Fruit fly (Drosophila melanogaster) whole organism, embryonic: ENCODE results near the gene CG12661.

Experiments used
- Adf1 ChIP-seq: fragments of 200-800 bp; sonication (Bioruptor generic); IDR thresholded peaks from 2 replicates; pipeline ENCODE4 v1.3.6; 2022; ENCODE audit warnings: missing biosample characterization, missing genetic modification characterization
- CG10147 ChIP-seq: fragments of 200-800 bp; sonication (Bioruptor generic); optimal IDR thresholded peaks from 2 replicates; lab custom pipeline; 2019; ENCODE audit warnings: missing biosample characterization, mild to moderate bottlenecking, missing genetic modification characterization, moderate library complexity
- CG12219 ChIP-seq: fragments of 200-800 bp; sonication (Bioruptor generic); optimal IDR thresholded peaks from 3 replicates; lab custom pipeline; 2018; ENCODE audit warnings: missing biosample characterization, mild to moderate bottlenecking, missing genetic modification characterization
- CG13624 ChIP-seq: fragments of 200-800 bp; sonication (Bioruptor generic); optimal IDR thresholded peaks from 2 replicates; lab custom pipeline; 2016; ENCODE audit warnings: missing biosample characterization, missing genetic modification characterization
- CG1647 ChIP-seq: fragments of 200-800 bp; sonication (Bioruptor generic); optimal IDR thresholded peaks from 3 replicates; lab custom pipeline; 2016; ENCODE audit warnings: missing biosample characterization, missing genetic modification characterization
- CG16815 ChIP-seq: fragments of 200-800 bp; sonication (Bioruptor generic); optimal IDR thresholded peaks from 3 replicates; lab custom pipeline; 2017; ENCODE audit warnings: missing biosample characterization, mild to moderate bottlenecking, missing genetic modification characterization
- CG17186 ChIP-seq: fragments of 200-800 bp; sonication (Bioruptor generic); optimal IDR thresholded peaks from 3 replicates; lab custom pipeline; 2017; ENCODE audit warnings: missing biosample characterization, missing genetic modification reagents, missing genetic modification characterization
- CG17829 ChIP-seq: fragments of 200-800 bp; optimal IDR thresholded peaks from 2 replicates; lab custom pipeline; 2019; ENCODE audit warnings: missing biosample characterization, mild to moderate bottlenecking, missing genetic modification characterization, moderate library complexity
- CG2129 ChIP-seq: fragments of 200-800 bp; sonication (Bioruptor generic); IDR thresholded peaks from 2 replicates; pipeline ENCODE4 v1.3.6; 2022; ENCODE audit warnings: missing biosample characterization, missing genetic modification characterization; ENCODE audit not compliant: partially characterized antibody
- CG31388 ChIP-seq: fragments of 200-800 bp; sonication (Bioruptor generic); optimal IDR thresholded peaks from 2 replicates; lab custom pipeline; 2016; ENCODE audit warnings: missing biosample characterization, missing genetic modification characterization
- CG33213 ChIP-seq: fragments of 200-800 bp; sonication (Bioruptor generic); optimal IDR thresholded peaks from 3 replicates; lab custom pipeline; 2016; ENCODE audit warnings: missing biosample characterization, missing genetic modification characterization
- CG43689 ChIP-seq: fragments of 200-800 bp; sonication (Bioruptor generic); IDR thresholded peaks from 2 replicates; pipeline ENCODE4 v1.3.6; 2022; ENCODE audit warnings: missing biosample characterization, missing genetic modification characterization
- CG5180 ChIP-seq: fragments of 200-800 bp; sonication (Bioruptor generic); optimal IDR thresholded peaks from 3 replicates; lab custom pipeline; 2017; ENCODE audit warnings: missing biosample characterization, missing genetic modification characterization, mild to moderate bottlenecking, moderate library complexity, missing genetic modification reagents
- CG5953 ChIP-seq: fragments of 200-800 bp; sonication (Bioruptor generic); IDR thresholded peaks from 2 replicates; pipeline ENCODE4 v1.3.6; 2022; ENCODE audit warnings: missing biosample characterization, missing genetic modification characterization
- CG6654 ChIP-seq: fragments of 200-800 bp; sonication (Bioruptor generic); optimal IDR thresholded peaks from 2 replicates; lab custom pipeline; 2017; ENCODE audit warnings: missing biosample characterization, mild to moderate bottlenecking, missing genetic modification characterization
- CG6765 ChIP-seq: fragments of 200-800 bp; sonication (Bioruptor generic); optimal IDR thresholded peaks from 3 replicates; lab custom pipeline; 2017; ENCODE audit warnings: missing biosample characterization, mild to moderate bottlenecking, missing genetic modification characterization
- CG6813 ChIP-seq: fragments of 200-800 bp; sonication (Bioruptor generic); optimal IDR thresholded peaks from 2 replicates; lab custom pipeline; 2017; ENCODE audit warnings: missing biosample characterization, missing genetic modification characterization, mild to moderate bottlenecking, moderate library complexity, missing genetic modification reagents
- CG7839 ChIP-seq: fragments of 200-800 bp; sonication (Bioruptor generic); optimal IDR thresholded peaks from 3 replicates; lab custom pipeline; 2018; ENCODE audit warnings: missing biosample characterization, mild to moderate bottlenecking, missing genetic modification characterization, moderate library complexity
- CG9609 ChIP-seq: fragments of 200-800 bp; sonication (Bioruptor generic); optimal IDR thresholded peaks from 3 replicates; lab custom pipeline; 2016; ENCODE audit warnings: missing biosample characterization, missing genetic modification characterization
- CTCF ChIP-seq: fragments of 200-800 bp; sonication (Bioruptor generic); optimal IDR thresholded peaks from 2 replicates; lab custom pipeline; 2017; ENCODE audit warnings: missing biosample characterization, mild to moderate bottlenecking, missing genetic modification characterization, moderate library complexity
- CkIIα-i1 ChIP-seq: fragments of 200-800 bp; sonication (Bioruptor generic); IDR thresholded peaks from 2 replicates; pipeline ENCODE4 v1.3.6; 2022; ENCODE audit warnings: missing biosample characterization, missing genetic modification characterization
- D ChIP-seq, 2 experiments: fragments of 200-800 bp in 1 of 2; fragments of >200 bp in 1 of 2; sonication (Bioruptor generic) in 1 of 2; optimal IDR thresholded peaks; 2 replicates in 1 of 2; 3 replicates in 1 of 2; lab custom pipeline; 2017; ENCODE audit warnings: mild to moderate bottlenecking in 1 of 2, missing biosample characterization in 1 of 2, missing genetic modification characterization in 1 of 2, missing genetic modification reagents in 1 of 2
- Doc2 ChIP-seq: fragments of 200-800 bp; sonication (Bioruptor generic); IDR thresholded peaks from 2 replicates; pipeline ENCODE4 v1.3.6; 2022; ENCODE audit warnings: missing biosample characterization, missing genetic modification characterization
- Fer2 ChIP-seq: fragments of 200-800 bp; sonication (Bioruptor generic); optimal IDR thresholded peaks from 2 replicates; lab custom pipeline; 2018; ENCODE audit warnings: missing biosample characterization, mild to moderate bottlenecking, missing genetic modification characterization, moderate library complexity
- HLHmδ ChIP-seq: fragments of 200-800 bp; sonication (Bioruptor generic); optimal IDR thresholded peaks from 2 replicates; lab custom pipeline; 2018; ENCODE audit warnings: missing biosample characterization, mild to moderate bottlenecking, missing genetic modification characterization, moderate library complexity
- MBD-R2 ChIP-seq: fragments of 200-800 bp; sonication (Bioruptor generic); IDR thresholded peaks from 2 replicates; pipeline ENCODE4 v1.3.6; 2022; ENCODE audit warnings: missing biosample characterization, missing genetic modification characterization
- Max ChIP-seq: fragments of 200-800 bp; sonication (Bioruptor generic); optimal IDR thresholded peaks from 2 replicates; lab custom pipeline; 2016; ENCODE audit warnings: missing biosample characterization, mild to moderate bottlenecking, missing genetic modification characterization
- Opbp ChIP-seq: fragments of 200-800 bp; sonication (Bioruptor generic); IDR thresholded peaks from 3 replicates; pipeline ENCODE4 v1.3.6; 2022; ENCODE audit warnings: missing biosample characterization, missing genetic modification characterization; ENCODE audit not compliant: partially characterized antibody
- TFAM ChIP-seq: fragments of 200-800 bp; sonication (Bioruptor generic); optimal IDR thresholded peaks from 2 replicates; lab custom pipeline; 2017; ENCODE audit warnings: missing biosample characterization, missing genetic modification characterization, inconsistent platforms
- ash1 ChIP-seq: fragments of 200-800 bp; sonication (Bioruptor generic); optimal IDR thresholded peaks from 2 replicates; lab custom pipeline; 2018; ENCODE audit warnings: missing biosample characterization, mild to moderate bottlenecking, missing genetic modification characterization
- bigmax ChIP-seq: fragments of 200-800 bp; sonication (Bioruptor generic); optimal IDR thresholded peaks from 2 replicates; lab custom pipeline; 2018; ENCODE audit warnings: missing biosample characterization, mild to moderate bottlenecking, missing genetic modification characterization
- caup ChIP-seq: fragments of 200-800 bp; sonication (Bioruptor generic); optimal IDR thresholded peaks from 3 replicates; lab custom pipeline; 2017; ENCODE audit warnings: missing biosample characterization, mild to moderate bottlenecking, missing genetic modification characterization, moderate library complexity; ENCODE audit not compliant: severe bottlenecking
- cg ChIP-seq: fragments of 200-800 bp; sonication (Bioruptor generic); optimal IDR thresholded peaks from 3 replicates; lab custom pipeline; 2019; ENCODE audit warnings: missing biosample characterization, mild to moderate bottlenecking, missing genetic modification characterization, moderate library complexity
- chif ChIP-seq, 2 experiments: fragments of 200-800 bp; sonication (Bioruptor generic); optimal IDR thresholded peaks; 3 replicates each; lab custom pipeline; 2016; ENCODE audit warnings: missing biosample characterization in 2 of 2, missing genetic modification characterization in 2 of 2
- fd96Cb ChIP-seq: fragments of 200-800 bp; sonication (Bioruptor generic); optimal IDR thresholded peaks from 2 replicates; lab custom pipeline; 2018; ENCODE audit warnings: missing biosample characterization, mild to moderate bottlenecking, missing genetic modification characterization, moderate library complexity
- insv ChIP-seq, 2 experiments: fragments of 200-800 bp; sonication (Bioruptor generic); optimal IDR thresholded peaks; 3 replicates each; lab custom pipeline; 2016 to 2018; ENCODE audit warnings: missing biosample characterization in 2 of 2, missing genetic modification characterization in 2 of 2
- kay ChIP-seq: fragments of 200-800 bp; sonication (Bioruptor generic); optimal IDR thresholded peaks from 2 replicates; lab custom pipeline; 2016; ENCODE audit warnings: missing biosample characterization, missing genetic modification characterization
- phol ChIP-seq: fragments of 200-800 bp; sonication (Bioruptor generic); optimal IDR thresholded peaks from 3 replicates; lab custom pipeline; 2018; ENCODE audit warnings: missing biosample characterization, mild to moderate bottlenecking, missing genetic modification characterization, moderate library complexity
- prd ChIP-seq, 3 experiments: fragments of >200 bp in 2 of 3; fragments of 200-800 bp in 1 of 3; sonication (Bioruptor generic) in 1 of 3; optimal IDR thresholded peaks in 2 of 3; IDR thresholded peaks in 1 of 3; 2 replicates in 2 of 3; 3 replicates in 1 of 3; pipeline versions ENCODE4 v1.3.6 to Lab custom; 2017 to 2022; ENCODE audit warnings: missing biosample characterization in 1 of 3, missing genetic modification characterization in 1 of 3
- pros ChIP-seq: fragments of 200-800 bp; sonication (Bioruptor generic); optimal IDR thresholded peaks from 3 replicates; lab custom pipeline; 2019; ENCODE audit warnings: missing biosample characterization, mild to moderate bottlenecking, missing genetic modification characterization, moderate library complexity
- pum ChIP-seq: fragments of 200-800 bp; sonication (Bioruptor generic); optimal IDR thresholded peaks from 2 replicates; lab custom pipeline; 2016; ENCODE audit warnings: missing biosample characterization, missing genetic modification characterization
- ro ChIP-seq: fragments of 200-800 bp; sonication (Bioruptor generic); IDR thresholded peaks from 2 replicates; pipeline ENCODE4 v1.3.6; 2022; ENCODE audit warnings: missing biosample characterization, missing genetic modification characterization
- sd ChIP-seq: fragments of 200-800 bp; sonication (Bioruptor generic); optimal IDR thresholded peaks from 3 replicates; lab custom pipeline; 2018; ENCODE audit warnings: missing biosample characterization, mild to moderate bottlenecking, missing genetic modification characterization, moderate library complexity
- slbo ChIP-seq: fragments of 200-800 bp; sonication (Bioruptor generic); IDR thresholded peaks from 2 replicates; pipeline ENCODE4 v1.3.6; 2022; ENCODE audit warnings: missing biosample characterization, missing genetic modification characterization
- slp2 ChIP-seq: fragments of 200-800 bp; sonication (Bioruptor generic); optimal IDR thresholded peaks from 2 replicates; lab custom pipeline; 2016; ENCODE audit warnings: missing biosample characterization, missing genetic modification characterization
- sr ChIP-seq: fragments of 200-800 bp; sonication (Bioruptor generic); IDR thresholded peaks from 3 replicates; pipeline ENCODE4 v1.3.6; 2022; ENCODE audit warnings: missing biosample characterization, missing genetic modification characterization
- stwl ChIP-seq: fragments of 200-800 bp; sonication (Bioruptor generic); optimal IDR thresholded peaks from 3 replicates; lab custom pipeline; 2018; ENCODE audit warnings: missing biosample characterization, mild to moderate bottlenecking, missing genetic modification characterization, moderate library complexity
- tin ChIP-seq: fragments of 200-800 bp; sonication (Bioruptor generic); optimal IDR thresholded peaks from 3 replicates; lab custom pipeline; 2016; ENCODE audit warnings: missing biosample characterization, missing genetic modification characterization
- trh ChIP-seq: fragments of 200-800 bp; sonication (Bioruptor generic); optimal IDR thresholded peaks from 2 replicates; lab custom pipeline; 2016; ENCODE audit warnings: missing biosample characterization, missing genetic modification characterization

Gene CG12661

DNA sequence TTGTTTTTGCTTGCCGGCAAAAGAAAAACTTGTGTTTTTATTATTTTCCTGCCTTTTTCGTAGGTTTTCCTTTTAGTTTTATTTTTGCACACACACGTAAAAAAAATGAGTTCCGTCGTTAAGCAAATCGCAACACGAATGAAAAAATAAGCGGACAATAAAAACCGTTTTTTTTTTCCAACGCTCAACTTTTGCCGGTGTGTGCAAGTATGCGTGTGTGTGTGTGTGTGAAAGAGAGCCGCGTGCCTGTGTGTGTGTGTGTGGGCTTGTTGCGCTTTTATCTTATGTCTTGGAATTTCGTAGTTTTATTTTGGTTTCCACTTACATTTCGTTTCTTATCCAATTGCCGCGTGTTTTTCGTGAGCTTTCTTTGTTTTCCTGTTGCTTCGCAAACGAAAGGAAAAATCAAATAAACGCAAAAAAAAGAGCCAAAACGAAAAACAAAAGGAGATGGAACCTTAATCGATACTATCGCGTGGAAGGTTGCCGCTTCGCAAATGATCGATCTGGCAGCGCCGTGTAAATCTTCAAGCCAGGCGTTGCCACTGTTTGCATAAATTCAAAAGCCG is 25.5 kb downstream of the CG12661 start, which contains the start of gene Moe (continued):
- TF ChIP-seq sd (tag; lab: Kevin White, UChicago) (peak; percentile 72), CG5180 (no peak), slbo (GFP tag; lab: Robert Waterston, UW) (peak; percentile 85), CG43689 (GFP tag; lab: Robert Waterston, UW) (no peak), pum (peak; percentile 50), CG6813 (GFP tag; lab: Kevin White, UChicago) (no peak), CG9609 (GFP tag; lab: Kevin White, UChicago) (peak; percentile 55), fd96Cb (tag; lab: Kevin White, UChicago) (no peak), tin (GFP tag; lab: Kevin White, UChicago) (peak; percentile 57), CG13624 (peak; percentile 64), pros (GFP tag; lab: Kevin White, UChicago) (no peak), Doc2 (no peak), ro (no peak), CG16815 (GFP tag; lab: Kevin White, UChicago) (no peak), caup (GFP tag; lab: Kevin White, UChicago) (peak; percentile 44), trh (GFP tag; lab: Kevin White, UChicago) (peak; percentile 48), cg (GFP tag; lab: Kevin White, UChicago) (peak; percentile 93), CG31388 (GFP tag; lab: Kevin White, UChicago) (no peak), Max (GFP tag; lab: Kevin White, UChicago) (peak; percentile 38), Fer2 (tag; lab: Kevin White, UChicago) (no peak), insv (GFP tag; optimal IDR thresholded peaks at IDR 0.05; lab: Kevin White, UChicago) (peak in 1 of 2 experiments; percentile 40), kay (GFP tag; lab: Kevin White, UChicago) (no peak), ash1 (GFP tag; lab: Kevin White, UChicago) (no peak), phol (tag; lab: Kevin White, UChicago) (peak; percentile 50), CG7839 (tag; lab: Kevin White, UChicago) (peak; percentile 23), sr (GFP tag; lab: Robert Waterston, UW) (no peak), CG17186 (GFP tag; lab: Kevin White, UChicago) (peak; percentile 33), D (optimal IDR thresholded peaks at IDR 0.05; lab: Kevin White, UChicago) (no peak), D (GFP tag; optimal IDR thresholded peaks at IDR 0.05; lab: Kevin White, UChicago) (no peak), HLHmδ (GFP tag; lab: Kevin White, UChicago) (no peak), slp2 (GFP tag; lab: Kevin White, UChicago) (peak; percentile 31), Adf1 (no peak), CkIIα-i1 (GFP tag; lab: Robert Waterston, UW) (no peak), prd (optimal IDR thresholded peaks at IDR 0.05; lab: Kevin White, UChicago) (no peak), prd (GFP tag; IDR thresholded peaks at IDR 0.05; lab: Robert Waterston, UW) (peak; percentile 58; the same call in 2 of the 3 replicates), bigmax (no peak), TFAM (no peak), stwl (peak; percentile 62), CTCF (GFP tag; lab: Kevin White, UChicago) (no peak), MBD-R2 (peak; percentile 59), chif (GFP tag; optimal IDR thresholded peaks at IDR 0.05; lab: Kevin White, UChicago) (peak; percentile 17 to 44), CG12219 (no peak), CG5953 (no peak), CG6654 (GFP tag; lab: Kevin White, UChicago) (no peak), CG33213 (GFP tag; lab: Kevin White, UChicago) (peak; percentile 49), CG1647 (GFP tag; lab: Kevin White, UChicago) (peak; percentile 42), CG17829 (peak; percentile 37), CG6765 (GFP tag; lab: Kevin White, UChicago) (no peak), Opbp (GFP tag; lab: Robert Waterston, UW) (peak; percentile 86), CG10147 (peak; percentile 23), CG2129 (GFP tag; lab: Robert Waterston, UW) (peak; percentile 52)
